Worm (Caenorhabditis elegans) whole organism, L4 larva: ENCODE measurements around the gene AH6.17.

Experiments used
- F26F4.8 ChIP-seq: fragments of 200-800 bp; sonication (Bioruptor generic); conservative IDR thresholded peaks from 2 replicates; pipeline ENCODE4 v1.3.6; 2022; ENCODE audit warnings: missing genetic modification characterization, missing compliant biosample characterization
- F37D6.2 ChIP-seq: sonication (generic microtip); optimal IDR thresholded peaks from 2 replicates; lab custom pipeline; 2016; ENCODE audit warnings: mild to moderate bottlenecking, missing genetic modification characterization, missing compliant biosample characterization
- R02D3.7 ChIP-seq: fragments of 150-350 bp; sonication (generic microtip); optimal IDR thresholded peaks from 3 replicates; lab custom pipeline; 2014; ENCODE audit warnings: missing biosample characterization, missing genetic modification characterization
- T26A8.4 ChIP-seq: fragments of 200-800 bp; sonication (Bioruptor generic); IDR thresholded peaks from 2 replicates; pipeline ENCODE4 v1.3.6; 2022; ENCODE audit warnings: missing genetic modification characterization, missing compliant biosample characterization
- Y5F2A.4 ChIP-seq: fragments of 200-800 bp; sonication (Bioruptor generic); optimal IDR thresholded peaks from 2 replicates; lab custom pipeline; 2018; ENCODE audit warnings: mild to moderate bottlenecking, missing genetic modification characterization, missing compliant biosample characterization
- Y75B8A.6 ChIP-seq: fragments of 200-800 bp; sonication (Bioruptor generic); IDR thresholded peaks from 2 replicates; pipeline ENCODE4 v1.3.6; 2022; ENCODE audit warnings: missing genetic modification reagents, missing genetic modification characterization, missing compliant biosample characterization
- ZK337.2 ChIP-seq: fragments of 200-800 bp; sonication (Bioruptor generic); IDR thresholded peaks from 2 replicates; pipeline ENCODE4 v1.3.6; 2022; ENCODE audit warnings: missing genetic modification reagents, missing genetic modification characterization, missing compliant biosample characterization
- aha-1 ChIP-seq: fragments of 150-350 bp; peaks from one replicate; lab custom pipeline; 2014; ENCODE audit warnings: missing biosample characterization, missing genetic modification characterization
- aly-2 ChIP-seq: sonication (generic microtip); optimal IDR thresholded peaks from 2 replicates; lab custom pipeline; 2018; ENCODE audit warnings: missing biosample characterization, missing genetic modification characterization
- attf-4 ChIP-seq: sonication (generic microtip); optimal IDR thresholded peaks from 3 replicates; lab custom pipeline; 2017; ENCODE audit warnings: missing biosample characterization, missing genetic modification characterization
- ceh-20 ChIP-seq: fragments of 200-800 bp; sonication (Bioruptor generic); IDR thresholded peaks from 2 replicates; pipeline ENCODE4 v1.3.6; 2022; ENCODE audit warnings: missing genetic modification reagents, missing genetic modification characterization, missing compliant biosample characterization
- ceh-62 ChIP-seq: sonication (generic microtip); optimal IDR thresholded peaks from 2 replicates; lab custom pipeline; 2017; ENCODE audit warnings: missing biosample characterization, missing genetic modification characterization
- daf-16 ChIP-seq, 3 experiments: sonication (generic microtip); optimal IDR thresholded peaks; 2 replicates each; lab custom pipeline; 2016 to 2017; ENCODE audit warnings: missing genetic modification characterization in 3 of 3, missing genetic modification reagents in 3 of 3, mild to moderate bottlenecking in 2 of 3, missing compliant biosample characterization in 2 of 3, missing biosample characterization in 1 of 3, moderate library complexity in 1 of 3
- dmd-6 ChIP-seq: fragments of 200-800 bp; sonication (Bioruptor generic); IDR thresholded peaks from 2 replicates; pipeline ENCODE4 v1.3.6; 2022; ENCODE audit warnings: missing genetic modification reagents, missing genetic modification characterization, missing compliant biosample characterization
- dmd-9 ChIP-seq: fragments of 200-800 bp; sonication (Bioruptor generic); IDR thresholded peaks from 2 replicates; pipeline ENCODE4 v1.3.6; 2022; ENCODE audit warnings: missing genetic modification reagents, missing genetic modification characterization, missing compliant biosample characterization
- dpl-1 ChIP-seq: fragments of 150-350 bp; optimal IDR thresholded peaks from 2 replicates; lab custom pipeline; 2014; ENCODE audit warnings: missing biosample characterization, missing genetic modification reagents, missing genetic modification characterization
- dve-1 ChIP-seq: sonication (generic microtip); optimal IDR thresholded peaks from 2 replicates; lab custom pipeline; 2017; ENCODE audit warnings: antibody characterized with exemption, mild to moderate bottlenecking, missing genetic modification characterization, missing compliant biosample characterization; ENCODE audit not compliant: insufficient read depth
- fkh-10 ChIP-seq: fragments of 150-350 bp; optimal IDR thresholded peaks from 2 replicates; lab custom pipeline; 2014; ENCODE audit warnings: missing biosample characterization, missing genetic modification reagents, missing genetic modification characterization
- fos-1 ChIP-seq: fragments of 150-350 bp; optimal IDR thresholded peaks from 2 replicates; lab custom pipeline; 2014; ENCODE audit warnings: missing biosample characterization, missing genetic modification characterization
- gei-8 ChIP-seq: fragments of 200-800 bp; sonication (Bioruptor generic); optimal IDR thresholded peaks from 2 replicates; lab custom pipeline; 2018; ENCODE audit warnings: mild to moderate bottlenecking, missing genetic modification characterization, missing compliant biosample characterization
- hif-1 ChIP-seq, 2 experiments: sonication (generic microtip); optimal IDR thresholded peaks; 2 replicates each; lab custom pipeline; 2016 to 2017; ENCODE audit warnings: missing compliant biosample characterization in 2 of 2, missing genetic modification characterization in 2 of 2, missing genetic modification reagents in 2 of 2, missing genotype in 2 of 2, mild to moderate bottlenecking in 1 of 2
- hlh-11 ChIP-seq: fragments of 200-800 bp; sonication (Bioruptor generic); optimal IDR thresholded peaks from 2 replicates; lab custom pipeline; 2018; ENCODE audit warnings: mild to moderate bottlenecking, missing genetic modification characterization, missing compliant biosample characterization
- hlh-30 ChIP-seq: sonication (generic microtip); optimal IDR thresholded peaks from 2 replicates; lab custom pipeline; 2017; ENCODE audit warnings: antibody characterized with exemption, mild to moderate bottlenecking, missing genetic modification characterization, missing compliant biosample characterization; ENCODE audit not compliant: insufficient read depth
- lin-1 ChIP-seq: fragments of 200-800 bp; sonication (Bioruptor generic); IDR thresholded peaks from 2 replicates; pipeline ENCODE4 v1.3.6; 2022; ENCODE audit warnings: missing genetic modification reagents, missing genetic modification characterization, missing compliant biosample characterization
- lin-15B ChIP-seq: fragments of 150-350 bp; sonication (generic microtip); optimal IDR thresholded peaks from 3 replicates; lab custom pipeline; 2014; ENCODE audit warnings: missing biosample characterization, missing genetic modification characterization
- lin-29 ChIP-seq: fragments of 200-800 bp; sonication (Bioruptor generic); IDR thresholded peaks from 2 replicates; pipeline ENCODE4 v1.3.6; 2022; ENCODE audit warnings: missing genetic modification reagents, missing genetic modification characterization, missing compliant biosample characterization
- lin-39 ChIP-seq: fragments of 150-350 bp; optimal IDR thresholded peaks from 2 replicates; lab custom pipeline; 2014; ENCODE audit warnings: missing biosample characterization, missing genetic modification reagents, missing genetic modification characterization
- lir-3 ChIP-seq: sonication (generic microtip); optimal IDR thresholded peaks from 2 replicates; lab custom pipeline; 2016; ENCODE audit warnings: mild to moderate bottlenecking, missing genetic modification characterization, missing compliant biosample characterization
- lsy-2 ChIP-seq, 2 experiments: fragments of 150-350 bp in 1 of 2; sonication (generic microtip) in 1 of 2; optimal IDR thresholded peaks; 2 replicates each; lab custom pipeline; 2014 to 2017; ENCODE audit warnings: missing biosample characterization in 2 of 2, missing genetic modification characterization in 2 of 2
- nhr-10 ChIP-seq: fragments of 150-350 bp; optimal IDR thresholded peaks from 2 replicates; lab custom pipeline; 2014; ENCODE audit warnings: missing biosample characterization, missing genetic modification characterization
- nhr-11 ChIP-seq: fragments of 150-350 bp; optimal IDR thresholded peaks from 2 replicates; lab custom pipeline; 2014; ENCODE audit warnings: missing biosample characterization, missing genetic modification characterization
- nhr-237 ChIP-seq: sonication (generic microtip); optimal IDR thresholded peaks from 2 replicates; lab custom pipeline; 2017; ENCODE audit warnings: missing biosample characterization, missing genetic modification characterization
- nhr-28 ChIP-seq: fragments of 150-350 bp; optimal IDR thresholded peaks from 2 replicates; lab custom pipeline; 2014; ENCODE audit warnings: missing biosample characterization, missing genetic modification characterization
- nhr-48 ChIP-seq: sonication (generic microtip); optimal IDR thresholded peaks from 2 replicates; lab custom pipeline; 2016; ENCODE audit warnings: mild to moderate bottlenecking, missing genetic modification characterization, missing compliant biosample characterization
- pqm-1 ChIP-seq: sonication (generic microtip); optimal IDR thresholded peaks from 2 replicates; lab custom pipeline; 2017; ENCODE audit warnings: missing biosample characterization, missing genetic modification characterization
- sdz-12 ChIP-seq: fragments of 200-800 bp; sonication (Bioruptor generic); optimal IDR thresholded peaks from 2 replicates; lab custom pipeline; 2018; ENCODE audit warnings: mild to moderate bottlenecking, missing genetic modification characterization, missing compliant biosample characterization
- set-16 ChIP-seq: fragments of 200-800 bp; sonication (Bioruptor generic); IDR thresholded peaks from 2 replicates; pipeline ENCODE4 v1.3.6; 2022; ENCODE audit warnings: missing genetic modification reagents, missing genetic modification characterization, missing compliant biosample characterization
- skn-1 ChIP-seq: fragments of 150-350 bp; optimal IDR thresholded peaks from 2 replicates; lab custom pipeline; 2014; ENCODE audit warnings: missing biosample characterization, missing genetic modification characterization
- snpc-4 ChIP-seq: fragments of 150-350 bp; optimal IDR thresholded peaks from 2 replicates; lab custom pipeline; 2014; ENCODE audit warnings: missing biosample characterization, missing genetic modification characterization
- spr-3 ChIP-seq: fragments of 200-800 bp; sonication (Bioruptor generic); optimal IDR thresholded peaks from 2 replicates; lab custom pipeline; 2018; ENCODE audit warnings: mild to moderate bottlenecking, missing genetic modification characterization, missing compliant biosample characterization
- unc-62 ChIP-seq, 3 experiments: fragments of 150-350 bp in 1 of 3; sonication (generic microtip); optimal IDR thresholded peaks in 2 of 3; peaks in 1 of 3; 1 replicate in 1 of 3; 2 replicates in 2 of 3; lab custom pipeline; 2014 to 2017; ENCODE audit warnings: missing biosample characterization in 3 of 3, missing genetic modification characterization in 3 of 3, missing genetic modification reagents in 3 of 3, missing genotype in 1 of 3
- zfp-3 ChIP-seq: fragments of 200-800 bp; sonication (Bioruptor generic); conservative IDR thresholded peaks from 2 replicates; pipeline ENCODE4 v1.3.6; 2022; ENCODE audit warnings: missing genetic modification reagents, missing genetic modification characterization, missing compliant biosample characterization
- ztf-11 ChIP-seq: fragments of 150-350 bp; optimal IDR thresholded peaks from 2 replicates; lab custom pipeline; 2014; ENCODE audit warnings: missing biosample characterization, missing genetic modification characterization

AH6.17 gene

ce11 chrII:9482529-9482928 is 40.4 kb upstream of the AH6.17 start:
- no peak for TF ChIP-seq fkh-10 (GFP tag; lab: Kevin White, UChicago)
- TF ChIP-seq gei-8 (GFP tag; lab: Kevin White, UChicago) = no peak
- peak; percentile 27 for TF ChIP-seq hlh-30 (tag; lab: Kevin White, UChicago)
- TF ChIP-seq lin-39 (tag; lab: Kevin White, UChicago) = no peak
- peak; percentile 23 for TF ChIP-seq nhr-28 (tag; lab: Kevin White, UChicago)
- TF ChIP-seq hlh-11 (tag; lab: Kevin White, UChicago) = peak; percentile 37
- TF ChIP-seq pqm-1 (tag; lab: Kevin White, UChicago) = peak; percentile 8
- no peak for TF ChIP-seq snpc-4
- peak in 1 of 2 experiments; percentile 82 for TF ChIP-seq hif-1 (tag; optimal IDR thresholded peaks at IDR 0.05; lab: Kevin White, UChicago)
- TF ChIP-seq dmd-6 (GFP tag; lab: Robert Waterston, UW) = peak; percentile 56
- no peak for TF ChIP-seq daf-16 (GFP tag; optimal IDR thresholded peaks at IDR 0.05; lab: Kevin White, UChicago)
- TF ChIP-seq daf-16 (tag; optimal IDR thresholded peaks at IDR 0.05; lab: Kevin White, UChicago) = peak; percentile 19

ce11 chrII:9483342-9483741 is 39.6 kb upstream of the AH6.17 start:
- TF ChIP-seq lin-1 (GFP tag; lab: Robert Waterston, UW) (peak; percentile 42; the same call in 1 of the 2 replicates), pqm-1 (tag; lab: Kevin White, UChicago) (peak; percentile 17), ceh-62 (tag; lab: Kevin White, UChicago) (no peak), dve-1 (peak; percentile 39), hif-1 (tag; optimal IDR thresholded peaks at IDR 0.05; lab: Kevin White, UChicago) (peak in 1 of 2 experiments; percentile 59), lsy-2 (tag; optimal IDR thresholded peaks at IDR 0.05; lab: Kevin White, UChicago) (no peak), hlh-11 (tag; lab: Kevin White, UChicago) (peak; percentile 30), nhr-28 (tag; lab: Kevin White, UChicago) (peak; percentile 54), unc-62 (GFP tag; optimal IDR thresholded peaks at IDR 0.05 in 1 of 2; lab: Kevin White, UChicago) (peak in 1 of 2 experiments; percentile 90), unc-62 (tag; optimal IDR thresholded peaks at IDR 0.05; lab: Kevin White, UChicago) (no peak), aha-1 (tag; lab: Kevin White, UChicago) (peak; percentile 37), ceh-20 (GFP tag; lab: Robert Waterston, UW) (no peak), daf-16 (GFP tag; optimal IDR thresholded peaks at IDR 0.05; lab: Kevin White, UChicago) (peak in 1 of 2 experiments; percentile 21), daf-16 (tag; optimal IDR thresholded peaks at IDR 0.05; lab: Kevin White, UChicago) (peak; percentile 78), dmd-6 (GFP tag; lab: Robert Waterston, UW) (peak; percentile 66)

ce11 chrII:9485081-9485730 is 37.8 kb upstream of the AH6.17 start:
- TF ChIP-seq gei-8 (GFP tag; lab: Kevin White, UChicago) = no peak
- no peak for TF ChIP-seq Y5F2A.4 (GFP tag; lab: Kevin White, UChicago)
- TF ChIP-seq lin-39 (tag; lab: Kevin White, UChicago) = no peak
- no peak for TF ChIP-seq sdz-12 (GFP tag; lab: Kevin White, UChicago)
- no peak for TF ChIP-seq lin-15B (tag; lab: Kevin White, UChicago)
- no peak for TF ChIP-seq dmd-9
- no peak for TF ChIP-seq ceh-20 (GFP tag; lab: Robert Waterston, UW)
- TF ChIP-seq lin-29 (GFP tag; lab: Robert Waterston, UW) = no peak
- TF ChIP-seq Y75B8A.6 (GFP tag; lab: Robert Waterston, UW) = no peak
- TF ChIP-seq ZK337.2 (GFP tag; lab: Robert Waterston, UW) = no peak
- TF ChIP-seq set-16 (GFP tag; lab: Robert Waterston, UW) = no peak
- no peak for TF ChIP-seq nhr-10 (tag; lab: Kevin White, UChicago)
- no peak for TF ChIP-seq nhr-11
- no peak for TF ChIP-seq skn-1 (tag; lab: Kevin White, UChicago)
- TF ChIP-seq unc-62 (GFP tag; optimal IDR thresholded peaks at IDR 0.05 in 1 of 2; lab: Kevin White, UChicago) = peak in 1 of 2 experiments; percentile 9
- no peak for TF ChIP-seq unc-62 (tag; optimal IDR thresholded peaks at IDR 0.05; lab: Kevin White, UChicago)
- TF ChIP-seq R02D3.7 (tag; lab: Kevin White, UChicago) = no peak
- no peak for TF ChIP-seq F26F4.8 (GFP tag; lab: Robert Waterston, UW)
- TF ChIP-seq nhr-28 (tag; lab: Kevin White, UChicago) = peak; percentile 75
- no peak for TF ChIP-seq attf-4 (tag; lab: Kevin White, UChicago)
- no peak for TF ChIP-seq zfp-3 (GFP tag; lab: Robert Waterston, UW)
- no peak for TF ChIP-seq fkh-10 (GFP tag; lab: Kevin White, UChicago)
- TF ChIP-seq ztf-11 (tag; lab: Kevin White, UChicago) = no peak
- TF ChIP-seq nhr-48 (tag; lab: Kevin White, UChicago) = no peak
- no peak for TF ChIP-seq pqm-1 (tag; lab: Kevin White, UChicago)
- no peak for TF ChIP-seq nhr-237
- TF ChIP-seq fos-1 (tag; lab: Kevin White, UChicago) = no peak
- peak; percentile 90 for TF ChIP-seq aha-1 (tag; lab: Kevin White, UChicago)
- no peak for TF ChIP-seq dpl-1 (GFP tag; lab: Kevin White, UChicago)
- no peak for TF ChIP-seq hif-1 (tag; optimal IDR thresholded peaks at IDR 0.05; lab: Kevin White, UChicago)
- TF ChIP-seq F37D6.2 (tag; lab: Kevin White, UChicago) = no peak
- no peak for TF ChIP-seq lir-3
- no peak for TF ChIP-seq T26A8.4 (GFP tag; lab: Robert Waterston, UW)
- TF ChIP-seq spr-3 (GFP tag; lab: Kevin White, UChicago) = no peak
- no peak for TF ChIP-seq aly-2 (tag; lab: Kevin White, UChicago)
